Worm (Caenorhabditis elegans): Measurements from ENCODE around the gene grsp-1.

grsp-1 gene

ce11 chrV:19622440-19622914 is 13.2 kb downstream of the grsp-1 start, which contains the start of gene Y43F8C.3:
Y43F8C.3 (minus strand) TSS chrV:19622626.
- TF ChIP-seq egl-18 (GFP tag; IDR thresholded peaks at IDR 0.05): no peak
- 0 out of 2 replicates have a peak, but pooled peaks have one; percentile 60 for TF ChIP-seq Y56A3A.18 (GFP tag; IDR thresholded peaks at IDR 0.05)
- TF ChIP-seq lin-35 (GFP tag; optimal IDR thresholded peaks at IDR 0.05): peak in 1 of 3 experiments; percentile 20
- no peak for TF ChIP-seq T26A5.8 (tag; optimal IDR thresholded peaks at IDR 0.05)
- TF ChIP-seq mes-4 (tag; optimal IDR thresholded peaks at IDR 0.05): no peak
- no peak for TF ChIP-seq attf-6 (GFP tag; IDR thresholded peaks at IDR 0.05)
- no peak for TF ChIP-seq efl-1 (GFP tag; optimal IDR thresholded peaks at IDR 0.05)
- peak; percentile 13 for TF ChIP-seq athp-1 (tag; optimal IDR thresholded peaks at IDR 0.05)
- TF ChIP-seq hmg-1.2 (GFP tag; IDR thresholded peaks at IDR 0.05): peak; percentile 70
- TF ChIP-seq die-1 (tag; optimal IDR thresholded peaks at IDR 0.05): no peak
- no peak for TF ChIP-seq F55B11.4 (tag; optimal IDR thresholded peaks at IDR 0.05; ENCODE audit: borderline replicate concordance, insufficient read depth)
- TF ChIP-seq K11D2.4 (GFP tag; IDR thresholded peaks at IDR 0.05): peak; percentile 47; the same call in 1 of the 2 replicates
- TF ChIP-seq nhr-90 (tag; optimal IDR thresholded peaks at IDR 0.05): no peak
- TF ChIP-seq F37B4.10 (GFP tag; IDR thresholded peaks at IDR 0.05): no peak
- no peak for TF ChIP-seq F33H1.4 (GFP tag; IDR thresholded peaks at IDR 0.05)
- TF ChIP-seq ceh-58 (GFP tag; IDR thresholded peaks at IDR 0.05): no peak
- TF ChIP-seq ceh-100 (GFP tag; IDR thresholded peaks at IDR 0.05): no peak
- TF ChIP-seq sdz-38 (tag; optimal IDR thresholded peaks at IDR 0.05): no peak
- TF ChIP-seq nhr-120 (GFP tag; IDR thresholded peaks at IDR 0.05): 0 out of 2 replicates have a peak, but pooled peaks have one; percentile 24
- peak; percentile 86 for TF ChIP-seq dox-1 (GFP tag; IDR thresholded peaks at IDR 0.05)
- peak; percentile 77 for TF ChIP-seq K12H6.12 (tag; optimal IDR thresholded peaks at IDR 0.05)
- no peak for TF ChIP-seq C17E4.6 (GFP tag; IDR thresholded peaks at IDR 0.05)
- TF ChIP-seq F52B5.7 (tag; optimal IDR thresholded peaks at IDR 0.05): no peak
- TF ChIP-seq pbrm-1 (GFP tag; IDR thresholded peaks at IDR 0.05): 0 out of 2 replicates have a peak, but pooled peaks have one; percentile 32
- TF ChIP-seq mcd-1 (GFP tag; IDR thresholded peaks at IDR 0.05): peak; percentile 62
- peak; percentile 28 for TF ChIP-seq atf-7 (tag; optimal IDR thresholded peaks at IDR 0.05)
- peak; percentile 33 for TF ChIP-seq somi-1 (GFP tag; optimal IDR thresholded peaks at IDR 0.05)
- peak; percentile 46 for TF ChIP-seq gei-17 (GFP tag; optimal IDR thresholded peaks at IDR 0.05)
- TF ChIP-seq F23B12.7 (tag; optimal IDR thresholded peaks at IDR 0.05; ENCODE audit: insufficient read depth): peak; percentile 58
- no peak for TF ChIP-seq attf-3 (GFP tag; conservative IDR thresholded peaks at IDR 0.05)
- TF ChIP-seq ama-1 (optimal IDR thresholded peaks at IDR 0.05): no peak
- TF ChIP-seq ama-1 (GFP tag; optimal IDR thresholded peaks at IDR 0.05): no peak
- TF ChIP-seq lir-1 (GFP tag; conservative IDR thresholded peaks at IDR 0.05): peak; percentile 94
- TF ChIP-seq tbp1 (GFP tag; optimal IDR thresholded peaks at IDR 0.05): peak; percentile 6
- no peak for TF ChIP-seq dpl-1 (GFP tag; optimal IDR thresholded peaks at IDR 0.05)
- no peak for TF ChIP-seq dpff-1 (tag; optimal IDR thresholded peaks at IDR 0.05)
- no peak for TF ChIP-seq madf-8 (GFP tag; conservative IDR thresholded peaks at IDR 0.05)
- TF ChIP-seq zfh-2 (GFP tag; conservative IDR thresholded peaks at IDR 0.05): peak; percentile 99
- TF ChIP-seq snpc-4 (GFP tag; optimal IDR thresholded peaks at IDR 0.05): peak; percentile 20
- TF ChIP-seq snpc-4 (tag; optimal IDR thresholded peaks at IDR 0.05): peak in 1 of 4 experiments; percentile 38
- TF ChIP-seq ztf-26 (tag; optimal IDR thresholded peaks at IDR 0.05): peak; percentile 68
- 0 out of 2 replicates have a peak, but pooled peaks have one; percentile 38 for TF ChIP-seq rcor-1 (GFP tag; IDR thresholded peaks at IDR 0.05)
- TF ChIP-seq let-526 (GFP tag; IDR thresholded peaks at IDR 0.05): no peak
- no peak for TF ChIP-seq nhr-27 (tag; optimal IDR thresholded peaks at IDR 0.05)
- TF ChIP-seq Y53G8AR.9 (GFP tag; conservative IDR thresholded peaks at IDR 0.05): no peak
- no peak for TF ChIP-seq nfya-2 (GFP tag; IDR thresholded peaks at IDR 0.05)
- TF ChIP-seq sptf-2 (GFP tag; optimal IDR thresholded peaks at IDR 0.05): peak; percentile 39
- no peak for TF ChIP-seq ceh-40 (GFP tag; IDR thresholded peaks at IDR 0.05)
- TF ChIP-seq ekl-4 (GFP tag; IDR thresholded peaks at IDR 0.05): no peak
- no peak for TF ChIP-seq B0035.1 (tag; optimal IDR thresholded peaks at IDR 0.05)
